Worm (Caenorhabditis elegans): ENCODE data around the gene F18C5.5.

- no peak for TF ChIP-seq nfya-1 (tag; optimal IDR thresholded peaks at IDR 0.05; ENCODE audit: borderline replicate concordance, insufficient read depth)
- TF ChIP-seq snpc-3.4 (tag; optimal IDR thresholded peaks at IDR 0.05), result no peak
- no peak for TF ChIP-seq lin-54 (GFP tag; optimal IDR thresholded peaks at IDR 0.05)
- TF ChIP-seq attf-6 (GFP tag; IDR thresholded peaks at IDR 0.05), result no peak
- no peak for TF ChIP-seq unc-62 (GFP tag; optimal IDR thresholded peaks at IDR 0.05)
- TF ChIP-seq repo-1 (tag; optimal IDR thresholded peaks at IDR 0.05), result no peak
- no peak for TF ChIP-seq ceh-40 (GFP tag; IDR thresholded peaks at IDR 0.05)
- no peak for TF ChIP-seq F52B5.7 (tag; optimal IDR thresholded peaks at IDR 0.05)
- TF ChIP-seq tlf-1 (GFP tag; optimal IDR thresholded peaks at IDR 0.05), result no peak
- TF ChIP-seq lag-1 (GFP tag; IDR thresholded peaks at IDR 0.05), result no peak
- no peak for TF ChIP-seq C17E4.6 (GFP tag; IDR thresholded peaks at IDR 0.05)
- TF ChIP-seq cebp-2 (GFP tag; IDR thresholded peaks at IDR 0.05), result no peak
- TF ChIP-seq ama-1 (optimal IDR thresholded peaks at IDR 0.05), result no peak
- no peak for TF ChIP-seq ama-1 (GFP tag; optimal IDR thresholded peaks at IDR 0.05)
Observed at ce11 chrII:6568707-6569106, 2.2 kb upstream of the F18C5.5 start, which contains the start of gene sra-27.
